Worm (Caenorhabditis elegans): ENCODE results near the gene K09C6.7.

- TF ChIP-seq dao-5 (tag; optimal IDR thresholded peaks at IDR 0.05) (no peak), W03F9.2 (tag; optimal IDR thresholded peaks at IDR 0.05) (no peak), him-1 (tag; optimal IDR thresholded peaks at IDR 0.05) (no peak)
These were observed 28.5 kb downstream of the K09C6.7 start, which contains the start of gene R13D11.4 for ce11 chrV:810281-810862.
